Worm (Caenorhabditis elegans) whole organism, L2 larva: Measurements from ENCODE around the gene srz-62.

Experiments
- ZK546.5 ChIP-seq: sonication (generic microtip); optimal IDR thresholded peaks from 2 replicates; lab custom pipeline; 2017; ENCODE audit warnings: missing biosample characterization, missing genetic modification characterization
- aly-2 ChIP-seq: fragments of 150-350 bp; optimal IDR thresholded peaks from 2 replicates; lab custom pipeline; 2014; ENCODE audit warnings: missing biosample characterization, missing genetic modification characterization
- ama-1 ChIP-seq: fragments of 150-350 bp; optimal IDR thresholded peaks from 2 replicates; lab custom pipeline; 2018; ENCODE audit warnings: inconsistent platforms
- egl-27 ChIP-seq: sonication (generic microtip); optimal IDR thresholded peaks from 3 replicates; lab custom pipeline; 2017; ENCODE audit warnings: missing biosample characterization, missing genetic modification reagents, missing genetic modification characterization
- fos-1 ChIP-seq: fragments of 150-350 bp; optimal IDR thresholded peaks from 2 replicates; lab custom pipeline; 2014; ENCODE audit warnings: missing biosample characterization, missing genetic modification characterization
- lin-39 ChIP-seq: fragments of 150-350 bp; optimal IDR thresholded peaks from 2 replicates; lab custom pipeline; 2014; ENCODE audit warnings: missing biosample characterization, missing genetic modification reagents, missing genetic modification characterization
- mab-5 ChIP-seq: fragments of 150-350 bp; optimal IDR thresholded peaks from 2 replicates; lab custom pipeline; 2014; ENCODE audit warnings: missing biosample characterization, missing genetic modification characterization
- mdl-1 ChIP-seq, 2 experiments: fragments of 150-350 bp in 1 of 2; sonication (generic microtip) in 1 of 2; optimal IDR thresholded peaks; 2 replicates each; lab custom pipeline; 2017; ENCODE audit warnings: missing biosample characterization in 2 of 2, missing genetic modification characterization in 2 of 2
- nhr-12 ChIP-seq: fragments of 150-350 bp; optimal IDR thresholded peaks from 2 replicates; lab custom pipeline; 2014; ENCODE audit warnings: missing biosample characterization, missing genetic modification characterization
- nhr-6 ChIP-seq: fragments of 150-350 bp; optimal IDR thresholded peaks from 2 replicates; lab custom pipeline; 2014; ENCODE audit warnings: missing biosample characterization, missing genetic modification characterization

DNA sequence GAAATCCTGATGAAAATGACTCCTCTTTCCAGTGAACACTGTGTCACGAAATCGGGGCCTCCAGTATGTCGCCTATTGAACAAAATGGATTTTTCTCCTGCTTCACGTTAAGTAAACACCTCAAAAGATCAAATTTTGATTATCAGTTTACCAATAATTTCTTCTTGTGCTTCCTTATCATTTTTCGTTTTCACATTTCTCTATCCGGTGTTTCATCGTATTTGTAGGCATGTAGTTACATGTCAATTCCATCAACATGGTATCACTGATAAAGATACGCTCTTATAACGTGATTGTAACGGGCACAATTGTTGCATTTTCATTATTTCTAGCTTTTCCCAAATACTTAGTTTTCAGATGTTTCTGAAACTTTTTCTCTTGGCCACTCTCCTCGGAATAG lies 44.2 kb downstream of the srz-62 start, which contains the start of gene clec-72:
- TF ChIP-seq ZK546.5 (no peak), mab-5 (tag; lab: Kevin White, UChicago) (no peak), fos-1 (tag; lab: Kevin White, UChicago) (peak; percentile 98), nhr-12 (tag; lab: Kevin White, UChicago) (no peak), lin-39 (tag; lab: Kevin White, UChicago) (no peak), ama-1 (lab: Kevin White, UChicago) (no peak), nhr-6 (tag; lab: Kevin White, UChicago) (no peak), egl-27 (tag; lab: Kevin White, UChicago) (no peak), mdl-1 (tag; optimal IDR thresholded peaks at IDR 0.05; lab: Kevin White, UChicago) (no peak), aly-2 (tag; lab: Kevin White, UChicago) (no peak)
